Fruit fly (Drosophila melanogaster) whole organism, larva: Measurements from ENCODE around the gene CG5707.

Experiments
- noc ChIP-seq: fragments of 200-800 bp; sonication (Bioruptor generic); optimal IDR thresholded peaks from 3 replicates; lab custom pipeline; 2019; ENCODE audit warnings: missing biosample characterization, mild to moderate bottlenecking, missing genetic modification characterization, moderate library complexity

The CG5707 gene

dm6 chr3L:2162623-2163022 lies 29.4 kb downstream of the CG5707 start:
- no peak for TF ChIP-seq noc (tag; lab: Kevin White, UChicago)

- no peak for TF ChIP-seq noc (tag; lab: Kevin White, UChicago)
These were observed 30.0 kb downstream of the CG5707 start for dm6 chr3L:2162019-2162418.

- TF ChIP-seq noc (tag; lab: Kevin White, UChicago), result no peak
These were observed 32.2 kb downstream of the CG5707 start for dm6 chr3L:2159817-2160216.

DNA sequence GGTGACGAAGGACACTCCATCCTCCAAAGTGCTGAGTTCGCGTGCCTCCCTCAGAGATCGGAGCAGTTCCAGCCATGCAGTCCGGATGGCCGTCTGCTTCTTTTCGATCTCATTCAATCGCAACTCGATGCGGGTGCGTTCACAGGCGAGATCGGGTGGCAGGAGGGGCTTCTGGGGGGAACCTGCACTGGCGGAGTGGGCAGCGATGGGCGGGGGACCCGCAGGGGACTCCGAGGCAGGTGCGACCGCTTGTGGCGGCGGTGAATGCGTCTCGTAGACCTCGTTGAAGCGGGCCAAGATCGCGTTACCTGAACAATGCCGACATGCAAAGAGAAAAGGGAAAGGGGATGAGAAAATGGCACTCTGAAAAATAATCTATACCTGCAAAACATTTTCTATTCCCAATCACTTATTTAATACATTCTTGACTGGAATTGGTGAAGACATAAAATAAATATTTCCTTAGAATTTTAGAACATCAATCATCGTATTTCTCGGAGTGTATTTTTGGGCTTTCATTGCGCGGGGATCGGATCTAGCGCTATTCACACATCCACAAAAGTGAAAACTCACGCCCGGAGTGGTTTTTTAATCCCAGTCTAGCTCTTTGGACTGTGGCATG lies 33.2 kb downstream of the CG5707 start:
- no peak for TF ChIP-seq noc (tag; lab: Kevin White, UChicago)

- TF ChIP-seq noc (tag; lab: Kevin White, UChicago), result no peak
These were observed 34.5 kb downstream of the CG5707 start for dm6 chr3L:2157427-2157931.

- no peak for TF ChIP-seq noc (tag; lab: Kevin White, UChicago)
These were observed 39.3 kb downstream of the CG5707 start for dm6 chr3L:2152730-2153129.

dm6 chr3L:2151588-2152372 lies 40.2 kb downstream of the CG5707 start, which contains the start of gene zormin:
Gene zormin, minus strand, starts transcription at chr3L:2151700.
- no peak for TF ChIP-seq noc (tag; lab: Kevin White, UChicago)

- no peak for TF ChIP-seq noc (tag; lab: Kevin White, UChicago)
These were observed 42.4 kb downstream of the CG5707 start for dm6 chr3L:2149664-2150063.

dm6 chr3L:2147767-2148166 lies 44.3 kb downstream of the CG5707 start:
- TF ChIP-seq noc (tag; lab: Kevin White, UChicago), result no peak

DNA sequence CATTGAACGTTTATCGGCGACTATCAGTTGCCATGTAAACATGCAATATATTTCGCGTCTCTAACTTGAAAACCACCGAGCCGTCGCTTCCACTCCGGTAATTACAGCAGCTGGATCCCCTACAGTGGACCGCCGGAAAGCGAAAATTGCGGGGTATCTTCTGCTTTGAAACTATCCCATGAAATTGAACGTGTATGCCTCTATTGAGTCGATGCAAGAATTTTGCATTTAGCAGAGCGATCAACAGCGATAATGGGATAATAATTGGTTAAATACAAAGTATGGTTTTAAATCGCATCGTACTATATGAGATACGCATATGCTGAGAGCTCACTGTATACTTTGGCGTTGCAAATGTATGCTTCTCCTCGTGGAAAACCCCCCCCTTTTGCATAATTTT lies 47.0 kb downstream of the CG5707 start:
- TF ChIP-seq noc (tag; lab: Kevin White, UChicago), result no peak

- no peak for TF ChIP-seq noc (tag; lab: Kevin White, UChicago)
These were observed 47.7 kb downstream of the CG5707 start for dm6 chr3L:2144355-2144754.

DNA sequence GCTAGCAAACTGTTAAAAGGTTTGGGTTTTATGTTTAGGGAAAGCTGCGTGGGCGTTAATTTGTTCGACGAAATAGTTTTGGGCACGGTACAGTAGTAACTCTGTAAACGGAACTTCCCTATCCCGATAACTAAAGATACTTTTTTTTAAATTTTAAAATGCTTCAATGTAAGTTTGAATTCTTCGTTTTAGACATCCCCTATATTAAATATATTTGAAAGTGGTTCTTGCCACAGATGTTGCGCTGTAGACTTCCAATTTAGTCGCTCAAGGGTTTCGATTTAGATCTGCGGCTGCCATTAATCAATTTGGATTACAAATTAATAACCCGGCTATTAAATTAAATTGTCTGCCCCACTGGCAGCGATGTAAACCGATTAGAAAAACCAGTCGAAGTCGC lies 49.6 kb downstream of the CG5707 start:
- no peak for TF ChIP-seq noc (tag; lab: Kevin White, UChicago)
